1 worm cellular context compared by ENCODE assay signal in the genomic region with DNA sequence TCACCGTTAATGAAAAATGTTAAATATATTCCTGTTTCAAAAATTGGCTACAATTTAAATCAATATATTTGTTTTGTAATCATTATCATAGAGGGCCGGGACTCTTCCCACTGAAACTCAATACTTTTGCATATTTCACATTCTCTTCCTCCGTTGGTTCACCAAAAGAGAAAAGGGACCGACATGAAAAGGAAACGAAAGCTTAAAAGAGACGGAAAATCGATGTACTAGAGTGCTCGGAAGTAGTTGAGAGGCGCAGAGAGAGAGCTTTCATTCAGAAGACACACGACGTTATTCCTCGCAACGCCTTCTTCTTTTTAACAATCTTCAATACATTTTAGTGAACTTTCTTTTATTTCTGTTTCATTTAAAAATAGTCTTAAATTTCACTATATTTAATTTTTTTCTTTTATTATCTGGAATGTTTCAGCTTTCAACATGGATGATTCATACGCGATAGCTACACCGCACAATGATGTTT.
TF ChIP-seq lines count a peak whose summit lies in the region.

A gene (plus strand): TSS at position 431 of the 481 bp plus-strand sequence.

TF ChIP-seq in whole organism, L2 larva, 48 proteins besides CTCF, POLR2A, EP300 and RAD21 (continued from another document):
- TF ChIP-seq crh-2 (tag; optimal IDR thresholded peaks at IDR 0.05; lab: Kevin White, UChicago) = peak; percentile 36
- TF ChIP-seq ceh-82 (tag; optimal IDR thresholded peaks at IDR 0.05; lab: Kevin White, UChicago) = no peak
- no peak for TF ChIP-seq aly-2 (tag; optimal IDR thresholded peaks at IDR 0.05; lab: Kevin White, UChicago)
- TF ChIP-seq lin-13 (GFP tag; optimal IDR thresholded peaks at IDR 0.05; lab: Kevin White, UChicago) = no peak
- no peak for TF ChIP-seq unc-39 (tag; optimal IDR thresholded peaks at IDR 0.05; lab: Kevin White, UChicago)
- TF ChIP-seq dmd-4 (tag; optimal IDR thresholded peaks at IDR 0.05; lab: Kevin White, UChicago) = no peak
- no peak for TF ChIP-seq unc-62 (GFP tag; optimal IDR thresholded peaks at IDR 0.05; lab: Kevin White, UChicago)
- no peak for TF ChIP-seq zag-1 (tag; optimal IDR thresholded peaks at IDR 0.05; lab: Kevin White, UChicago)
- no peak for TF ChIP-seq fos-1 (tag; optimal IDR thresholded peaks at IDR 0.05; lab: Kevin White, UChicago)
- TF ChIP-seq nhr-10 (tag; optimal IDR thresholded peaks at IDR 0.05; lab: Kevin White, UChicago) = no peak
- TF ChIP-seq nhr-12 (tag; optimal IDR thresholded peaks at IDR 0.05; lab: Kevin White, UChicago) = no peak
- peak; percentile 5 for TF ChIP-seq nhr-129 (tag; optimal IDR thresholded peaks at IDR 0.05; lab: Kevin White, UChicago)
